Fruit fly (Drosophila melanogaster): Measurements from ENCODE around the gene Rtca.

dm6 chrX:2089812-2090211 is 17.6 kb downstream of the Rtca start:
- no peak for TF ChIP-seq insv (optimal IDR thresholded peaks at IDR 0.05)
- no peak for TF ChIP-seq h (optimal IDR thresholded peaks at IDR 0.05)
- no peak for TF ChIP-seq Sin3A (optimal IDR thresholded peaks at IDR 0.05)
- TF ChIP-seq psq (optimal IDR thresholded peaks at IDR 0.05): no peak
- TF ChIP-seq Myc (optimal IDR thresholded peaks at IDR 0.05): no peak
- TF ChIP-seq ttk (optimal IDR thresholded peaks at IDR 0.05): no peak
